Worm (Caenorhabditis elegans) whole organism, early embryonic: ENCODE data around the gene flp-15.

Experiments
- B0310.2 ChIP-seq: sonication (generic microtip); optimal IDR thresholded peaks from 2 replicates; lab custom pipeline; 2016; ENCODE audit warnings: mild to moderate bottlenecking, missing genetic modification characterization, missing compliant biosample characterization
- F13C5.2 ChIP-seq: sonication (generic microtip); optimal IDR thresholded peaks from 2 replicates; lab custom pipeline; 2017; ENCODE audit warnings: mild to moderate bottlenecking, missing genetic modification characterization, inconsistent platforms, missing compliant biosample characterization
- aly-1 ChIP-seq: sonication (generic microtip); optimal IDR thresholded peaks from 2 replicates; lab custom pipeline; 2016; ENCODE audit warnings: missing genetic modification characterization, missing compliant biosample characterization
- ama-1 ChIP-seq: fragments of 150-350 bp; optimal IDR thresholded peaks from 2 replicates; lab custom pipeline; 2014
- ceh-13 ChIP-seq: fragments of 200-800 bp; sonication (Bioruptor generic); optimal IDR thresholded peaks from 2 replicates; lab custom pipeline; 2018; ENCODE audit warnings: mild to moderate bottlenecking, missing genetic modification characterization, missing compliant biosample characterization
- ceh-36 ChIP-seq: sonication (generic microtip); optimal IDR thresholded peaks from 2 replicates; lab custom pipeline; 2016; ENCODE audit warnings: missing genetic modification characterization, inconsistent platforms, missing compliant biosample characterization
- flt-1 ChIP-seq: fragments of 200-800 bp; sonication (Bioruptor generic); IDR thresholded peaks from 2 replicates; pipeline ENCODE4 v1.3.6; 2022; ENCODE audit warnings: missing genetic modification characterization, missing compliant biosample characterization
- hnd-1 ChIP-seq: sonication (generic microtip); optimal IDR thresholded peaks from 2 replicates; lab custom pipeline; 2016; ENCODE audit warnings: missing genetic modification characterization, missing compliant biosample characterization
- pes-1 ChIP-seq: fragments of 200-800 bp; sonication (Bioruptor generic); IDR thresholded peaks from 2 replicates; pipeline ENCODE4 v1.3.6; 2022; ENCODE audit warnings: missing genetic modification reagents, missing genetic modification characterization, missing compliant biosample characterization
- scrt-1 ChIP-seq: fragments of 200-800 bp; sonication (Bioruptor generic); IDR thresholded peaks from 2 replicates; pipeline ENCODE4 v1.3.6; 2022; ENCODE audit warnings: missing genetic modification characterization, missing compliant biosample characterization
- sea-1 ChIP-seq: fragments of 200-800 bp; sonication (Bioruptor generic); conservative IDR thresholded peaks from 2 replicates; pipeline ENCODE4 v1.3.6; 2022; ENCODE audit warnings: missing genetic modification characterization, missing compliant biosample characterization
- tbx-11 ChIP-seq: fragments of 200-800 bp; sonication (Bioruptor generic); IDR thresholded peaks from 2 replicates; pipeline ENCODE4 v1.3.6; 2022; ENCODE audit warnings: missing genetic modification characterization, missing compliant biosample characterization
- tbx-37 ChIP-seq: fragments of 200-800 bp; sonication (Bioruptor generic); conservative IDR thresholded peaks from 2 replicates; pipeline ENCODE4 v1.3.6; 2022; ENCODE audit warnings: missing genetic modification reagents, missing genetic modification characterization, missing compliant biosample characterization
- tra-4 ChIP-seq: sonication (generic microtip); optimal IDR thresholded peaks from 2 replicates; lab custom pipeline; 2017; ENCODE audit warnings: missing genetic modification characterization, missing compliant biosample characterization

DNA sequence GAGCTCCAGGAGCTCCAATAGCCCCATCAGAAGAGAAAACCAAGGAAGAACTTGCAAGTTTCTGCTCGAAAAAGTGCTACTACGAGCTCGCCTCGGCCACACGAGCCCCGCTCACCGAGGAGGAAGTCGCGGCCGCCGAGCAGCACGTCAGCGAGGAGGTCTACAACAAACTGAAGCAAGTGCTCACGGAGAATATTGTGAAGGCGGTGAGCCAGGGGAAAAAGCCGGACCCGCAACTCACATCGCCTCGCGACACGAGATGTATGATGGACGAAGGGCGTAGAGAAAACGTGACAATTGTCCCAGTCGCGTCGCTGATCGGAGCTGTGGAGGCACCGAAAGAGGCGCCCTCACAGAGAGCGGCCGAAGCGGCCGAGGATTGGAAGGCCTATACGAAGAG is 14.9 kb downstream of the flp-15 start:
- TF ChIP-seq ama-1 (no peak), tra-4 (tag; lab: Kevin White, UChicago) (no peak), aly-1 (no peak), pes-1 (GFP tag; lab: Robert Waterston, UW) (no peak), tbx-37 (GFP tag; lab: Robert Waterston, UW) (no peak), B0310.2 (no peak), F13C5.2 (no peak), flt-1 (GFP tag; lab: Robert Waterston, UW) (no peak), hnd-1 (tag; lab: Kevin White, UChicago) (no peak), scrt-1 (GFP tag; lab: Robert Waterston, UW) (no peak), ceh-36 (tag; lab: Kevin White, UChicago) (no peak), tbx-11 (GFP tag; lab: Robert Waterston, UW) (no peak), ceh-13 (no peak), sea-1 (GFP tag; lab: Robert Waterston, UW) (no peak)
